Fruit fly (Drosophila melanogaster): ENCODE data around the gene CG10005.
A peak's percentile ranks its signal among the peaks of the same experiment; 100 is the strongest.

Gene CG10005

dm6 chr3R:11989996-11990395 is 13.0 kb upstream of the CG10005 start:
- TF ChIP-seq Hr4 (GFP tag; optimal IDR thresholded peaks at IDR 0.05), result no peak
- TF ChIP-seq lz (GFP tag; optimal IDR thresholded peaks at IDR 0.05), result no peak
- TF ChIP-seq CG31627 (GFP tag; optimal IDR thresholded peaks at IDR 0.05), result no peak
- TF ChIP-seq CG6854 (GFP tag; optimal IDR thresholded peaks at IDR 0.05), result no peak
- no peak for TF ChIP-seq vri (GFP tag; optimal IDR thresholded peaks at IDR 0.05)
- no peak for TF ChIP-seq CG8632 (GFP tag; optimal IDR thresholded peaks at IDR 0.05)
- no peak for TF ChIP-seq Sox14 (GFP tag; optimal IDR thresholded peaks at IDR 0.05)
- TF ChIP-seq Hr39 (GFP tag; optimal IDR thresholded peaks at IDR 0.05), result no peak
- no peak for TF ChIP-seq cyc (GFP tag; optimal IDR thresholded peaks at IDR 0.05)
- TF ChIP-seq CG3919 (GFP tag; optimal IDR thresholded peaks at IDR 0.05), result no peak
- no peak for TF ChIP-seq CG10631 (GFP tag; optimal IDR thresholded peaks at IDR 0.05)

DNA sequence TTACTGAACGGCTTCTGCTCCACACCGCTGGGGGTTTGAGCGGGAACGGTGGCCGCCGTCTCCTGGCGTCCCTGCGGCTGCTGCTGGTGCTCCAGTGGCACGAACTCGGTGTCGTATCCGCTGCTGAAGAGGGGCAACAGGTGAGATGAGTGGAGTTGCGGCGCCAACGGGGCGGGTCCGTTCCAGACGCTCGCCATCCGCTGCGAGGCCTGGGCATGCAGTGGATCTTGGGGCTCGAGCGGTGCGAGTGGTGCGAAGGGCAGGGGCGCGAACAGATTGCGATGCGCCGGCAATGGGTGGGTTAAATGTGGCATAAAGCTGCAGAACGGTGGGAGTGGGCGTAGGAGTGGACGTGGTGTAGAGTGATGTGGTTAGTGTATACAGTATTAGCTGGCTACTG is 12.2 kb upstream of the CG10005 start:
- no peak for TF ChIP-seq topi (GFP tag; optimal IDR thresholded peaks at IDR 0.05)
- TF ChIP-seq CG6163 (GFP tag; IDR thresholded peaks at IDR 0.05), result 0 out of 3 replicates have a peak, but pooled peaks have one; percentile 24

dm6 chr3R:11984862-11985261 is 7.9 kb upstream of the CG10005 start:
- TF ChIP-seq svp (GFP tag) (peak; percentile 99), ss (GFP tag; optimal IDR thresholded peaks at IDR 0.05) (peak in 1 of 2 experiments; percentile 22), Hr38 (GFP tag; optimal IDR thresholded peaks at IDR 0.05) (no peak), Eip78C (GFP tag) (peak; percentile 75)

- no peak for TF ChIP-seq vri (GFP tag; optimal IDR thresholded peaks at IDR 0.05)
- no peak for TF ChIP-seq dsx (GFP tag; optimal IDR thresholded peaks at IDR 0.05; ENCODE audit: poor library complexity, severe bottlenecking)
- no peak for TF ChIP-seq CG9139 (GFP tag; optimal IDR thresholded peaks at IDR 0.05)
- no peak for TF ChIP-seq CG4318 (GFP tag; optimal IDR thresholded peaks at IDR 0.05)
- TF ChIP-seq ss (GFP tag; optimal IDR thresholded peaks at IDR 0.05), result no peak
- TF ChIP-seq CG11762 (GFP tag; optimal IDR thresholded peaks at IDR 0.05; ENCODE audit: insufficient read depth), result no peak
- no peak for TF ChIP-seq Met (GFP tag; optimal IDR thresholded peaks at IDR 0.05)
- TF ChIP-seq Ets96B (tag; optimal IDR thresholded peaks at IDR 0.05), result no peak
- TF ChIP-seq Smox (GFP tag; optimal IDR thresholded peaks at IDR 0.05), result no peak
- no peak for TF ChIP-seq CG6792 (GFP tag; optimal IDR thresholded peaks at IDR 0.05)
- TF ChIP-seq CG6276 (GFP tag; optimal IDR thresholded peaks at IDR 0.05), result no peak
Observed at dm6 chr3R:11984441-11984840, 7.4 kb upstream of the CG10005 start, which contains the start of gene CG3397. CG3397 (minus strand) TSS chr3R:11984541.

DNA sequence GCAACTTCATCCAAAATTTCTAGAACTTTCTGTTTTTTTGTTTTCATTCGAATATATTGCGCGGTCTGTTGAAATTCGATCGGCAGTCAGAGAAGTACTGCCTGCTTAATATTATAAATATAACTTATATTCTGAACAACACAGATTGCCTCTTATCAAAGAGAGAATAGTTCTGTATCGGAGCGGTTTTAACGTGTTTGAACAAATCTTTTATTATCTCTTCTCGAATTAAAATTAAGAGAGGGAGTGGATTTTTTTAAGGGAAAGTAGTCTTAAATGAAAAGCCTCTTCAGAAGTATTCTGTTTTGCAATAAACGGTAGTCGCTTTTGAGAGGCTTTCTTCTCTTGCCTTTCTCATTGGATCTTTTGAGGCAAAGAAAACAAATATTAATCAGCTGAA is 5.5 kb upstream of the CG10005 start:
- TF ChIP-seq Eip93F (GFP tag; optimal IDR thresholded peaks at IDR 0.05) (peak; percentile 53), CG6808 (GFP tag; optimal IDR thresholded peaks at IDR 0.05) (no peak)

DNA sequence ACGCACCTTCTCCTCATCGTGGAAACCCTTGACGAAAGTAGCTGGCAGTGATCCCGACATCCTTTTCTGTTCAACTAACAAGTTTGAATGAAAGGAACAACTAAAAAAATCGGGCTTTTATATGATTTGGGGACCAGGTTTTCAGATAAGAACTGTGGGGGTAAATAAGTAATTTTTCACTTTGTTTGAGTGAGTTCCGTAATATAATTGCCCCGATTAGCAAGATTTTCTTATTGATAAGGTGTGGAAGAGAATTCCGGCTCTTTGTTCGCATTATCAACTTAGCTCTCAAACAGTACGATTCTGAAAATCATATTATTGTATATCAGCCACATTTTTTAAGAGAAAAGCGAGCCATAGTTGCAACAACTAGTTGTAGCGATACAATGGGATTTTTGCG is 5.0 kb upstream of the CG10005 start, which contains the start of gene CG12224:
Gene CG12224 (minus strand): TSS at position 101 of the 400 bp plus-strand sequence.
- no peak for TF ChIP-seq Met (GFP tag; optimal IDR thresholded peaks at IDR 0.05)
- no peak for TF ChIP-seq svp (GFP tag)
- TF ChIP-seq Sox102F (GFP tag; optimal IDR thresholded peaks at IDR 0.05), result no peak
- TF ChIP-seq Eip75B (GFP tag; optimal IDR thresholded peaks at IDR 0.05), result no peak
- TF ChIP-seq fkh (GFP tag; optimal IDR thresholded peaks at IDR 0.05), result no peak
- TF ChIP-seq Ets21C (GFP tag; optimal IDR thresholded peaks at IDR 0.05), result no peak
- TF ChIP-seq CG11294 (GFP tag; IDR thresholded peaks at IDR 0.05), result no peak
- no peak for TF ChIP-seq CG31627 (GFP tag; optimal IDR thresholded peaks at IDR 0.05)
- TF ChIP-seq Sox15 (GFP tag; optimal IDR thresholded peaks at IDR 0.05), result no peak
- TF ChIP-seq achi (GFP tag; optimal IDR thresholded peaks at IDR 0.05), result no peak
